Fruit fly (Drosophila melanogaster): ENCODE measurements around the gene CG4101.

CG4101 gene

dm6 chr3L:16615132-16615709 lies 2.9 kb downstream of the CG4101 start, which contains the start of gene Mo25:
TSS of gene Mo25 (minus strand) at chr3L:16615472.
- TF ChIP-seq pan (optimal IDR thresholded peaks at IDR 0.05) (no peak), usp (GFP tag; optimal IDR thresholded peaks at IDR 0.05) (no peak), CG8478 (optimal IDR thresholded peaks at IDR 0.05) (peak; percentile 18)

- TF ChIP-seq CG8478 (optimal IDR thresholded peaks at IDR 0.05) (no peak), psq (optimal IDR thresholded peaks at IDR 0.05) (no peak), pan (optimal IDR thresholded peaks at IDR 0.05) (no peak), EcR (GFP tag; optimal IDR thresholded peaks at IDR 0.05) (no peak), Dll (optimal IDR thresholded peaks at IDR 0.05) (no peak), usp (GFP tag; optimal IDR thresholded peaks at IDR 0.05) (no peak)
Measured at dm6 chr3L:16626199-16626598, 13.9 kb downstream of the CG4101 start.

dm6 chr3L:16629793-16630192 lies 17.5 kb downstream of the CG4101 start:
- TF ChIP-seq pan (optimal IDR thresholded peaks at IDR 0.05) = no peak
- no peak for TF ChIP-seq psq (optimal IDR thresholded peaks at IDR 0.05)
- no peak for TF ChIP-seq usp (GFP tag; optimal IDR thresholded peaks at IDR 0.05)

dm6 chr3L:16631844-16632537 lies 19.7 kb downstream of the CG4101 start:
- TF ChIP-seq usp (GFP tag; optimal IDR thresholded peaks at IDR 0.05) = no peak
- no peak for TF ChIP-seq Dll (optimal IDR thresholded peaks at IDR 0.05)
- TF ChIP-seq psq (optimal IDR thresholded peaks at IDR 0.05) = no peak
- TF ChIP-seq CG8478 (optimal IDR thresholded peaks at IDR 0.05) = no peak

dm6 chr3L:16634091-16634490 lies 21.8 kb downstream of the CG4101 start:
- TF ChIP-seq pan (optimal IDR thresholded peaks at IDR 0.05) (no peak), usp (GFP tag; optimal IDR thresholded peaks at IDR 0.05) (no peak), EcR (GFP tag; optimal IDR thresholded peaks at IDR 0.05) (no peak), Dll (optimal IDR thresholded peaks at IDR 0.05) (no peak), psq (optimal IDR thresholded peaks at IDR 0.05) (no peak), CG8478 (optimal IDR thresholded peaks at IDR 0.05) (no peak)

- no peak for TF ChIP-seq Dll (optimal IDR thresholded peaks at IDR 0.05)
Measured at dm6 chr3L:16634529-16634928, 22.2 kb downstream of the CG4101 start.

dm6 chr3L:16635566-16636210 lies 23.4 kb downstream of the CG4101 start:
- no peak for TF ChIP-seq EcR (GFP tag; optimal IDR thresholded peaks at IDR 0.05)
- TF ChIP-seq CG8478 (optimal IDR thresholded peaks at IDR 0.05) = no peak
- no peak for TF ChIP-seq pan (optimal IDR thresholded peaks at IDR 0.05)
- TF ChIP-seq psq (optimal IDR thresholded peaks at IDR 0.05) = no peak
- no peak for TF ChIP-seq usp (GFP tag; optimal IDR thresholded peaks at IDR 0.05)
- TF ChIP-seq Dll (optimal IDR thresholded peaks at IDR 0.05) = no peak

dm6 chr3L:16638639-16639388 lies 26.5 kb downstream of the CG4101 start:
- TF ChIP-seq pan (optimal IDR thresholded peaks at IDR 0.05) (no peak), psq (optimal IDR thresholded peaks at IDR 0.05) (no peak), usp (GFP tag; optimal IDR thresholded peaks at IDR 0.05) (no peak), CG8478 (optimal IDR thresholded peaks at IDR 0.05) (peak; percentile 11), Dll (optimal IDR thresholded peaks at IDR 0.05) (no peak), EcR (GFP tag; optimal IDR thresholded peaks at IDR 0.05) (peak; percentile 82 to 87)

- TF ChIP-seq usp (GFP tag; optimal IDR thresholded peaks at IDR 0.05) (no peak), Dll (optimal IDR thresholded peaks at IDR 0.05) (no peak), CG8478 (optimal IDR thresholded peaks at IDR 0.05) (no peak), psq (optimal IDR thresholded peaks at IDR 0.05) (no peak), pan (optimal IDR thresholded peaks at IDR 0.05) (no peak), EcR (GFP tag; optimal IDR thresholded peaks at IDR 0.05) (no peak)
Measured at dm6 chr3L:16640509-16641068, 28.3 kb downstream of the CG4101 start.

dm6 chr3L:16641094-16641493 lies 28.8 kb downstream of the CG4101 start:
- TF ChIP-seq psq (optimal IDR thresholded peaks at IDR 0.05) (no peak), usp (GFP tag; optimal IDR thresholded peaks at IDR 0.05) (no peak), EcR (GFP tag; optimal IDR thresholded peaks at IDR 0.05) (no peak), pan (optimal IDR thresholded peaks at IDR 0.05) (no peak), CG8478 (optimal IDR thresholded peaks at IDR 0.05) (no peak), Dll (optimal IDR thresholded peaks at IDR 0.05) (no peak)

dm6 chr3L:16642088-16642507 lies 29.8 kb downstream of the CG4101 start:
- no peak for TF ChIP-seq usp (GFP tag; optimal IDR thresholded peaks at IDR 0.05)
- TF ChIP-seq CG8478 (optimal IDR thresholded peaks at IDR 0.05) = no peak
- no peak for TF ChIP-seq psq (optimal IDR thresholded peaks at IDR 0.05)
- no peak for TF ChIP-seq pan (optimal IDR thresholded peaks at IDR 0.05)
- TF ChIP-seq EcR (GFP tag; optimal IDR thresholded peaks at IDR 0.05) = no peak
- TF ChIP-seq Dll (optimal IDR thresholded peaks at IDR 0.05) = no peak

- TF ChIP-seq usp (GFP tag; optimal IDR thresholded peaks at IDR 0.05) (no peak), psq (optimal IDR thresholded peaks at IDR 0.05) (no peak), EcR (GFP tag; optimal IDR thresholded peaks at IDR 0.05) (no peak), pan (optimal IDR thresholded peaks at IDR 0.05) (no peak), Dll (optimal IDR thresholded peaks at IDR 0.05) (no peak), CG8478 (optimal IDR thresholded peaks at IDR 0.05) (no peak)
Measured at dm6 chr3L:16642954-16643353, 30.7 kb downstream of the CG4101 start.

All from whole organism.